Fruit fly (Drosophila melanogaster) whole organism, adult: ENCODE results near the gene CG8086.

Experiments
- CG11617 ChIP-seq: fragments of 200-800 bp; sonication (Bioruptor generic); optimal IDR thresholded peaks from 2 replicates; lab custom pipeline; 2017; ENCODE audit warnings: mild to moderate bottlenecking, missing biosample characterization, missing genetic modification reagents, missing genetic modification characterization
- CG12768 ChIP-seq: fragments of 200-800 bp; sonication (Bioruptor generic); optimal IDR thresholded peaks from 2 replicates; lab custom pipeline; 2017; ENCODE audit warnings: missing biosample characterization, missing genetic modification characterization, mild to moderate bottlenecking, moderate library complexity, missing genetic modification reagents
- CG14711 ChIP-seq: fragments of 200-800 bp; sonication (Bioruptor generic); optimal IDR thresholded peaks from 2 replicates; lab custom pipeline; 2018; ENCODE audit warnings: missing biosample characterization, mild to moderate bottlenecking, missing genetic modification characterization, moderate library complexity
- CG1620 ChIP-seq: fragments of 200-800 bp; sonication (Bioruptor generic); optimal IDR thresholded peaks from 2 replicates; lab custom pipeline; 2016; ENCODE audit warnings: missing biosample characterization, missing genetic modification characterization
- CG33017 ChIP-seq: fragments of 200-800 bp; sonication (Bioruptor generic); optimal IDR thresholded peaks from 2 replicates; lab custom pipeline; 2018; ENCODE audit warnings: missing biosample characterization, mild to moderate bottlenecking, missing genetic modification characterization, moderate library complexity
- CG5204 ChIP-seq: fragments of 200-800 bp; sonication (Bioruptor generic); optimal IDR thresholded peaks from 2 replicates; lab custom pipeline; 2016; ENCODE audit warnings: missing biosample characterization, missing genetic modification characterization
- CG7045 ChIP-seq: fragments of 200-800 bp; sonication (Bioruptor generic); optimal IDR thresholded peaks from 2 replicates; lab custom pipeline; 2017; ENCODE audit warnings: missing biosample characterization, mild to moderate bottlenecking, missing genetic modification characterization
- CG7101 ChIP-seq: fragments of 200-800 bp; sonication (Bioruptor generic); optimal IDR thresholded peaks from 2 replicates; lab custom pipeline; 2018; ENCODE audit warnings: missing biosample characterization, mild to moderate bottlenecking, missing genetic modification characterization, moderate library complexity
- Clk ChIP-seq: fragments of 200-800 bp; sonication (Bioruptor generic); optimal IDR thresholded peaks from 2 replicates; lab custom pipeline; 2017; ENCODE audit warnings: missing biosample characterization, missing genetic modification characterization
- Crg-1 ChIP-seq: fragments of 200-800 bp; sonication (Bioruptor generic); optimal IDR thresholded peaks from 2 replicates; lab custom pipeline; 2016; ENCODE audit warnings: missing biosample characterization, missing genetic modification characterization
- Hr96 ChIP-seq: fragments of 200-800 bp; sonication (Bioruptor generic); optimal IDR thresholded peaks from 2 replicates; lab custom pipeline; 2016; ENCODE audit warnings: missing biosample characterization, missing genetic modification characterization
- Mnt ChIP-seq: fragments of 200-800 bp; sonication (Bioruptor generic); optimal IDR thresholded peaks from 2 replicates; lab custom pipeline; 2016; ENCODE audit warnings: missing biosample characterization, mild to moderate bottlenecking, missing genetic modification characterization
- bab1 ChIP-seq: fragments of 200-800 bp; sonication (Bioruptor generic); optimal IDR thresholded peaks from 3 replicates; lab custom pipeline; 2019; ENCODE audit warnings: missing biosample characterization, mild to moderate bottlenecking, missing genetic modification characterization, moderate library complexity
- cic ChIP-seq: fragments of 200-800 bp; sonication (Bioruptor generic); optimal IDR thresholded peaks from 2 replicates; lab custom pipeline; 2017; ENCODE audit warnings: missing biosample characterization, mild to moderate bottlenecking, missing genetic modification characterization, moderate library complexity
- cnc ChIP-seq, 2 experiments: fragments of >200 bp; optimal IDR thresholded peaks; 2 replicates each; lab custom pipeline; 2017
- kay ChIP-seq: fragments of 200-800 bp; sonication (Bioruptor generic); peaks from one replicate; lab custom pipeline; 2016; ENCODE audit warnings: missing biosample characterization, missing genetic modification characterization, borderline replicate concordance
- ovo ChIP-seq: fragments of 200-800 bp; sonication (Bioruptor generic); optimal IDR thresholded peaks from 2 replicates; lab custom pipeline; 2016; ENCODE audit warnings: missing biosample characterization, missing genetic modification characterization
- pad ChIP-seq: fragments of 200-800 bp; sonication (Bioruptor generic); optimal IDR thresholded peaks from 3 replicates; lab custom pipeline; 2017; ENCODE audit warnings: missing biosample characterization, missing genetic modification characterization, mild to moderate bottlenecking, moderate library complexity, missing genetic modification reagents
- tj ChIP-seq: fragments of 200-800 bp; sonication (Bioruptor generic); optimal IDR thresholded peaks from 3 replicates; lab custom pipeline; 2017; ENCODE audit warnings: missing biosample characterization, mild to moderate bottlenecking, missing genetic modification characterization, moderate library complexity
- toe ChIP-seq: fragments of 200-800 bp; sonication (Bioruptor generic); optimal IDR thresholded peaks from 2 replicates; lab custom pipeline; 2016; ENCODE audit warnings: missing biosample characterization, missing genetic modification characterization

The CG8086 gene

DNA sequence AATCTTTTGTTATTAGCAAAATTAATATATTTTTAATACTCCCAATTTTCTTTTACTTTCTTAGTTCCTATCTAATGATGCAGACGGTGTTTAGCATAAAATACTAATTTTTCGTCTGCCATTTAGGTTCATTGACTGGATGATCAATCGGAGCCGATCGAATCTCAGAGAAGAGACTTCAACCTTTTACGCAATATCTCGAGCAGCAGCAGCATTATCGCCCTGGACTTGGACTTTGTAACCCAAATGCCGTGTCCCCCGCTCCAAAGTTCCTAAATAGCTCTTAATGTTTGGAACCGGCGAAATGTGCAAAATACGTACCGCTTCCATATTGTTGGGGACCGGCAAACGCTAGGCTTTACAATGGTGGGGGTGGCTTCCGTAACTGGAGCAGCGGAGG is 52.9 kb downstream of the CG8086 start:
- no peak for TF ChIP-seq Clk (GFP tag; lab: Kevin White, UChicago)
- TF ChIP-seq CG12768 (GFP tag; lab: Kevin White, UChicago), result peak; percentile 60

DNA sequence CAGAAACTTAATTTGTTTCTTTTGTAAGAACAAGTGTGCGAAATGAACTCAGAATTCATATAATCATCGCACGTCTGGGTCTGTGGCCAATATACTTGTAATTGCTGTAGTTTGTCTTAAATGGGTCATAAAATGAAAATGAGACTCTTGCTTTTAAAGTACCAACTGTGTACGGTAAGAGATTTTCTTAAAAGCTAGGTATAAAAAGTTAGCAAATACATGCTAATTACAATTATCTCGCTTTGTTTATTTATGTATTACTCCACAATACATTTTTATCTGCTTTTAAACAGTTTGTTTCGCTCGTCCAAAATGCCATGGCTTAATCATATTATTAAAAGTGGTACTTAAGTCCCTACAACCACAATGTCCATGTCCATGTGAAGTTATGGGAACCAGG is 53.6 kb downstream of the CG8086 start:
- TF ChIP-seq CG7045 (no peak), CG14711 (no peak), Mnt (GFP tag; lab: Kevin White, UChicago) (no peak), CG12768 (GFP tag; lab: Kevin White, UChicago) (no peak), CG33017 (tag; lab: Kevin White, UChicago) (peak; percentile 62)

DNA sequence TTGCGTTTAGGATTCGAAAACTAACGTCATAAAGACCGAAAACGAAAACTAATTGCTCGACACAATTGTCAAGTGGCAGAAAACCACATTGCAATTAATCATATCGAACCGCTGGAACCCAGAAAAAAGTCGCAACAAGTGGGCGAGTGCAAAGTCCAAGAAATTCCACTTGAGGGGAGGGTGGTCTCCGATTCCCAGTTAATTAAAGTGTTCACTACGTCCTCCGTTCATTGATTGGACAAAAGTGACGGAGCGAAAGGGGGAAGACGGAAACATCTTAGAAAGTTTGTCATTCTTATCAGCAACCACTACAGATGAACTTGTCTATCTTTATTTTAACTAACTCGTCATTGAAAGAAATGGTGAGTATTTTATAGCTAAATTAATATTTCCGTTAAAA is 54.7 kb downstream of the CG8086 start:
- TF ChIP-seq CG11617 (GFP tag; lab: Kevin White, UChicago) (no peak), kay (GFP tag; lab: Kevin White, UChicago) (no peak), cic (peak; percentile 97), CG33017 (tag; lab: Kevin White, UChicago) (peak; percentile 20), cnc (optimal IDR thresholded peaks at IDR 0.05; lab: Kevin White, UChicago) (no peak), CG1620 (GFP tag; lab: Kevin White, UChicago) (no peak), bab1 (GFP tag; lab: Kevin White, UChicago) (no peak), CG7101 (tag; lab: Kevin White, UChicago) (no peak), pad (no peak), tj (no peak), Clk (GFP tag; lab: Kevin White, UChicago) (no peak), ovo (no peak), Crg-1 (no peak), Mnt (GFP tag; lab: Kevin White, UChicago) (no peak), CG5204 (no peak), CG12768 (GFP tag; lab: Kevin White, UChicago) (peak; percentile 91), Hr96 (GFP tag; lab: Kevin White, UChicago) (no peak), CG7045 (no peak), toe (GFP tag; lab: Kevin White, UChicago) (no peak)

DNA sequence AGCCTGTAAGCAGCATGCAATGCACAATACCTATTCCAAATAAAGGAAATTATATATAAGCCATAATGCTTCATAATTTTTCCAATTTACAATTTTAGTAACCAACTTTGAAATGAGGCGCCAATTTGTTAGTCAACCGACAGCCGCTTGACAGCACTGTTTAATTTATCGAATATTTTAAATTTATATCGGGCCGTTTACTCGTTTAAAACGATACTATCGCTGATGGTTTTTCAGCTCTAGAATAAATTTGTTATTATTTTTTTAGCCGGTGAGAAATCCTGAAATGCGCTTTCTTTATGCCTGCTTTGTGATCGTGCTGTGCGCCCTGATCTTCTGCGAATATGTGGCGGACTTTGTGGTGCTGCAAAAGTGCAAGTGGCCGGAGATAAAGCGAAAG is 58.5 kb downstream of the CG8086 start, which contains the start of gene PGAP5:
PGAP5 (plus strand) TSS at position 126 of the 400 bp plus-strand sequence.
- TF ChIP-seq bab1 (GFP tag; lab: Kevin White, UChicago), result peak; percentile 21
- no peak for TF ChIP-seq CG14711
- TF ChIP-seq cnc (optimal IDR thresholded peaks at IDR 0.05; lab: Kevin White, UChicago), result no peak
- no peak for TF ChIP-seq tj
- no peak for TF ChIP-seq Clk (GFP tag; lab: Kevin White, UChicago)
- peak; percentile 59 for TF ChIP-seq Crg-1
- TF ChIP-seq cic, result peak; percentile 50
- TF ChIP-seq CG7101 (tag; lab: Kevin White, UChicago), result peak; percentile 60
- TF ChIP-seq pad, result peak; percentile 51
- TF ChIP-seq CG33017 (tag; lab: Kevin White, UChicago), result peak; percentile 5
- TF ChIP-seq Mnt (GFP tag; lab: Kevin White, UChicago), result peak; percentile 33
- TF ChIP-seq CG1620 (GFP tag; lab: Kevin White, UChicago), result peak; percentile 61

DNA sequence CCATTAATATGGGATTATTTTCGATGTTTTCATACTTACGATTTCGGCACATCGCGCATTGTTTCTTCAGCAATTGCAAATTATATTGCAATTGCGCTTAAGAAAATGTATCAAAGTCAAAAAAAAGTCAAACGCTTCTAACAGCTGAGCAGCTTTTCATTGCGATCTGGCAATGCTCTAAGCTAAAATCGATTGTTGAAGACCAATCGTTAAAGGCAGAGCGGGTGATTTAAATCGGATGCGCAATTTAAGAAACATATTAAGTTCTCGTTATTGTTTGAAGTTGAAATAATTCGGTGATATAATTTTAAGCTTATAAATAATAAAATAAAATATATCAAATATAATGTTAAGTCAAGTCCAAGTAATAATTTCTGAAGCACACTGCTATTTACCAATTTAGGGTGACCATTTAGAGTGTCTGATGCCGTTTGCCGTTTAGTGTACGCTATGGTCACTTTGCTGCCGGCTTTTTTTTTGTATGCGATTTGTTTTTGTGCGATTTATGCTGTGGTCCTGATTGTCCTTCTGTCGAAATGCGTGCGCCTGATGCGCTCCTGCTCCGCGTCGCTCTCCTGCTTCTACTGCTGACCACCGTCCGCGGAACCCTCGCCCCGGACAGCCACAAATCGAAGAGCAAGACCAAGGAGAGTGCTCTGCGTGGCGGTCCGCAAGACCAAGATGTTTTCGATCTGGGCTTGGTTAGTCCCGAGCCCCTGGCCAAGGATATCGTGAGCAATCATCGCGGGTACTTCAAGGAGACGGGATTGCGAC is 60.4 kb downstream of the CG8086 start, which contains the start of the genes CG8475 and CG8460:
CG8475 (minus strand) TSS at position 162 of the 774 bp plus-strand sequence.
CG8460 (plus strand) TSS at position 437 of the 774 bp plus-strand sequence.
- TF ChIP-seq Hr96 (GFP tag; lab: Kevin White, UChicago) (no peak), Crg-1 (peak; percentile 37)

DNA sequence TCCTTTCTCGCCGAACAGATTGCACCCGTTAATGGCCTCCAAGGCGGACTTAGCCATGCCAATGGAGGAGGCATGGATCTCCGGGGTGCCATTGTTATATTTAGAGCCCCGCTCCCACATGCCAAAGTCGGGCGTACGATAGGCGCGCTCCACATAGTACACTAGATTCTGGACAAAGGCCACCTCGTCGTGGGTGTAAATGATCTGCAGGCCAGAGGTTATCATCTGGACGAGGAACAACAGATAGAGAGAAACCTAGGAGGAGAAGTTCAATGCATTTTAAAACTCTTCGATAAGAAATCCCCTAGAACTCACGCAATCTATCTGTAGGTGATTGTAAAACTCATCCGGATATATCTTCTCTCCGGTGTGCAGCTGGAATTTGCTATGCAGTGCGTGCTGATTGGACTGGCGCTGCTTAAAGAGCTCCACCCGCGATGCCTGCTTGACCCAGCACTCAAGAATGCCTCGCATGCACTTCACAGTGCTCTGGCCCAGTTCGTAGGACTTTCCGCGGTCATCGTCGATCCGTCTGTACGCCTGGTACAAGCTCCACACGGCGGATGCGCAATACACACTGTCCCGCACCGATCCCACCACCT is 61.5 kb downstream of the CG8086 start:
- TF ChIP-seq CG5204 (no peak), CG33017 (tag; lab: Kevin White, UChicago) (no peak), Hr96 (GFP tag; lab: Kevin White, UChicago) (no peak), cnc (optimal IDR thresholded peaks at IDR 0.05; lab: Kevin White, UChicago) (no peak), CG7045 (no peak), cic (no peak), bab1 (GFP tag; lab: Kevin White, UChicago) (no peak), CG7101 (tag; lab: Kevin White, UChicago) (no peak), tj (no peak), CG11617 (GFP tag; lab: Kevin White, UChicago) (no peak), CG14711 (no peak)
